Fruit fly (Drosophila melanogaster): ENCODE results near the gene CG43246.

Gene CG43246

dm6 chr3L:14552925-14553239, 16.4 kb downstream of the CG43246 start (continued):
- TF ChIP-seq sc (optimal IDR thresholded peaks at IDR 0.05) (no peak), sc (GFP tag; optimal IDR thresholded peaks at IDR 0.05) (peak; percentile 30), chm (GFP tag; IDR thresholded peaks at IDR 0.05) (no peak), CG6683 (GFP tag; optimal IDR thresholded peaks at IDR 0.05) (no peak), CG1602 (GFP tag; optimal IDR thresholded peaks at IDR 0.05) (no peak), lilli (GFP tag; optimal IDR thresholded peaks at IDR 0.05) (no peak), Camta (GFP tag; optimal IDR thresholded peaks at IDR 0.05) (no peak), CG15073 (GFP tag; optimal IDR thresholded peaks at IDR 0.05) (no peak), Elba2 (GFP tag; optimal IDR thresholded peaks at IDR 0.05) (no peak), seq (GFP tag; IDR thresholded peaks at IDR 0.05) (no peak), CG15601 (tag; optimal IDR thresholded peaks at IDR 0.05) (no peak), BtbVII (GFP tag; optimal IDR thresholded peaks at IDR 0.05) (no peak), chif (GFP tag; optimal IDR thresholded peaks at IDR 0.05) (peak in 1 of 2 experiments; percentile 48), Hsf (GFP tag; optimal IDR thresholded peaks at IDR 0.05) (peak; percentile 6), eve (GFP tag; optimal IDR thresholded peaks at IDR 0.05) (peak in 1 of 2 experiments; percentile 34), CG2712 (tag; optimal IDR thresholded peaks at IDR 0.05) (peak; percentile 3), CG15479 (GFP tag; optimal IDR thresholded peaks at IDR 0.05) (no peak), phol (tag; optimal IDR thresholded peaks at IDR 0.05) (peak; percentile 8), bsh (GFP tag; optimal IDR thresholded peaks at IDR 0.05) (peak; percentile 37 to 94), CG2199 (GFP tag; IDR thresholded peaks at IDR 0.05) (no peak), Dp (GFP tag; optimal IDR thresholded peaks at IDR 0.05) (no peak), CG9215 (GFP tag; IDR thresholded peaks at IDR 0.05) (no peak), Sox100B (GFP tag; optimal IDR thresholded peaks at IDR 0.05) (no peak), E2f1 (GFP tag; IDR thresholded peaks at IDR 0.05) (no peak), fu2 (GFP tag; optimal IDR thresholded peaks at IDR 0.05) (no peak), Neu2 (GFP tag; optimal IDR thresholded peaks at IDR 0.05; ENCODE audit: borderline replicate concordance) (no peak), gem (tag; optimal IDR thresholded peaks at IDR 0.05) (peak; percentile 30), br (optimal IDR thresholded peaks at IDR 0.05) (no peak), kah (GFP tag; optimal IDR thresholded peaks at IDR 0.05) (no peak), Xrp1 (GFP tag; IDR thresholded peaks at IDR 0.05) (peak; percentile 26; the same call in 1 of the 2 replicates), CG8359 (GFP tag; optimal IDR thresholded peaks at IDR 0.05; ENCODE audit: borderline replicate concordance) (no peak), ato (GFP tag; IDR thresholded peaks at IDR 0.05; ENCODE audit: partially characterized antibody) (no peak), Doc3 (GFP tag; IDR thresholded peaks at IDR 0.05; ENCODE audit: partially characterized antibody) (no peak), CG1603 (tag; optimal IDR thresholded peaks at IDR 0.05) (peak; percentile 49), z (GFP tag; IDR thresholded peaks at IDR 0.05) (no peak), sens (GFP tag) (peak; percentile 88), CG9797 (GFP tag; optimal IDR thresholded peaks at IDR 0.05) (no peak), pzg (GFP tag; optimal IDR thresholded peaks at IDR 0.05) (no peak), peb (GFP tag; IDR thresholded peaks at IDR 0.05) (no peak), CG6765 (GFP tag; optimal IDR thresholded peaks at IDR 0.05) (no peak), Chrac-16 (GFP tag; optimal IDR thresholded peaks at IDR 0.05) (no peak), Usf (GFP tag; optimal IDR thresholded peaks at IDR 0.05) (no peak), CG16779 (GFP tag; IDR thresholded peaks at IDR 0.05) (no peak), CG7271 (tag; optimal IDR thresholded peaks at IDR 0.05) (no peak), jumu (GFP tag; optimal IDR thresholded peaks at IDR 0.05) (no peak), Bteb2 (GFP tag; optimal IDR thresholded peaks at IDR 0.05) (no peak), CG12744 (GFP tag; optimal IDR thresholded peaks at IDR 0.05) (no peak), unpg (GFP tag; optimal IDR thresholded peaks at IDR 0.05) (no peak), CG10147 (GFP tag; optimal IDR thresholded peaks at IDR 0.05) (no peak), CG7963 (GFP tag; IDR thresholded peaks at IDR 0.05; ENCODE audit: partially characterized antibody) (no peak), bigmax (GFP tag; optimal IDR thresholded peaks at IDR 0.05) (no peak), pros (GFP tag; optimal IDR thresholded peaks at IDR 0.05) (no peak), psq (GFP tag; optimal IDR thresholded peaks at IDR 0.05) (no peak)
